Worm (Caenorhabditis elegans): ENCODE results near the gene immt-2.

The immt-2 gene

DNA sequence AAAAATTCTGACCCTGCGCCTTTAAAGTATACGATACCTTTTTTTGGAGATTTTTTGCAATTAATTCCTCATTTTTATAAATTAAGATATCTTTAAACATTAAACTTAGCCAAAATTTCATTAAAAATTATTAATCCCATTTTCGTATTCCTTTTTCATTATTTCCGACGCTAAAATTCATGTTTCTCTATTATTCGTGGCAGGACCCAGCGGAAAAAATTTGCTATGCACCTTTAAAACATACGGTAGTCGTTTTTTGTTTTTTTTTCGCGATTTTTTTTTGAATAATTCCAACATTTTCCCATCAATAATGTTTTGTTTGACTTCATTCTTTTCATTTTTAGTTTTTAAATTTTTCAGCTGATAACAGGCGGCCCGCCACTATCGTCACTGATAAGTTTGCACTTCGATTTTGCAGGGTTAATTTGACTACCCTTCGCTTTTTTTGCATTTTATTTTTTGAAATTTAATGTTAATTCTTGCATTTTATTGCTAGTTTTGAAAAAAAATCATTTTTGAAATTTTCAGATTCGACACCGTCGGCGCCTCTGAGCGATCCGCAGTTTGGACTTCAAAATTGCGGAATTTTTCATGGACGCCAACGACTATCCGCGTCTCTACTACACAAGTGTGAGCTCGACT is 41.9 kb upstream of the immt-2 start, which contains the start of gene dkf-2:
Gene dkf-2, plus strand, starts transcription at position 592 of the 642 bp plus-strand sequence.
- TF ChIP-seq dox-1 (GFP tag; IDR thresholded peaks at IDR 0.05) (0 out of 2 replicates have a peak, but pooled peaks have one; percentile 16), ets-4 (GFP tag; optimal IDR thresholded peaks at IDR 0.05) (no peak), ztf-28 (GFP tag; IDR thresholded peaks at IDR 0.05) (no peak), F33H1.4 (GFP tag; IDR thresholded peaks at IDR 0.05) (peak; percentile 90), pbrm-1 (GFP tag; IDR thresholded peaks at IDR 0.05) (no peak), B0019.2 (GFP tag; conservative IDR thresholded peaks at IDR 0.05) (no peak), F10E7.11 (tag; optimal IDR thresholded peaks at IDR 0.05) (no peak), T07F8.4 (tag; optimal IDR thresholded peaks at IDR 0.05) (no peak), ekl-4 (GFP tag; IDR thresholded peaks at IDR 0.05) (0 out of 2 replicates have a peak, but pooled peaks have one; percentile 41), F52B5.7 (tag; optimal IDR thresholded peaks at IDR 0.05) (no peak), ceh-79 (tag; optimal IDR thresholded peaks at IDR 0.05) (no peak), nhr-80 (tag; optimal IDR thresholded peaks at IDR 0.05) (no peak), F57C9.4 (tag; optimal IDR thresholded peaks at IDR 0.05) (no peak), rcor-1 (GFP tag; IDR thresholded peaks at IDR 0.05) (no peak), snpc-3.4 (tag; optimal IDR thresholded peaks at IDR 0.05) (peak; percentile 19), ztf-25 (GFP tag; IDR thresholded peaks at IDR 0.05) (no peak), hmg-1.2 (GFP tag; IDR thresholded peaks at IDR 0.05) (no peak), attf-6 (GFP tag; IDR thresholded peaks at IDR 0.05) (peak; percentile 78), B0035.1 (tag; optimal IDR thresholded peaks at IDR 0.05) (no peak), snpc-1.1 (tag; optimal IDR thresholded peaks at IDR 0.05; ENCODE audit: insufficient read depth) (peak; percentile 12), Y67H2A.10 (GFP tag; conservative IDR thresholded peaks at IDR 0.05) (no peak), somi-1 (GFP tag; optimal IDR thresholded peaks at IDR 0.05) (no peak), zim-3 (tag; optimal IDR thresholded peaks at IDR 0.05) (no peak), B0336.3 (GFP tag; IDR thresholded peaks at IDR 0.05) (no peak), rpc-1 (optimal IDR thresholded peaks at IDR 0.05) (no peak), rpc-1 (tag; optimal IDR thresholded peaks at IDR 0.05) (no peak), C17E4.6 (GFP tag; IDR thresholded peaks at IDR 0.05) (no peak), efl-1 (GFP tag; optimal IDR thresholded peaks at IDR 0.05) (no peak), lsy-27 (tag; optimal IDR thresholded peaks at IDR 0.05; ENCODE audit: borderline replicate concordance, insufficient read depth) (no peak), Y53G8AR.9 (GFP tag; conservative IDR thresholded peaks at IDR 0.05) (no peak), mcd-1 (GFP tag; IDR thresholded peaks at IDR 0.05) (0 out of 2 replicates have a peak, but pooled peaks have one; percentile 20), ceh-91 (GFP tag; IDR thresholded peaks at IDR 0.05) (peak; percentile 12; the same call in 1 of the 2 replicates), nhr-179 (tag; optimal IDR thresholded peaks at IDR 0.05) (no peak), ceh-100 (GFP tag; IDR thresholded peaks at IDR 0.05) (peak; percentile 48), xnd-1 (tag; optimal IDR thresholded peaks at IDR 0.05) (peak; percentile 97), chd-7 (tag; optimal IDR thresholded peaks at IDR 0.05) (no peak), hlh-12 (tag; optimal IDR thresholded peaks at IDR 0.05) (no peak), snpc-4 (GFP tag; optimal IDR thresholded peaks at IDR 0.05) (no peak), snpc-4 (tag; optimal IDR thresholded peaks at IDR 0.05) (peak in 2 of 4 experiments; percentile 17 to 19), ZK185.1 (tag; optimal IDR thresholded peaks at IDR 0.05; ENCODE audit: poor library complexity, severe bottlenecking) (no peak), aptf-2 (GFP tag; conservative IDR thresholded peaks at IDR 0.05) (no peak), lin-35 (GFP tag; optimal IDR thresholded peaks at IDR 0.05) (no peak), C06A6.2 (GFP tag; conservative IDR thresholded peaks at IDR 0.05) (no peak), athp-1 (tag; optimal IDR thresholded peaks at IDR 0.05) (no peak), lin-26 (GFP tag; IDR thresholded peaks at IDR 0.05) (no peak), F55B11.4 (tag; optimal IDR thresholded peaks at IDR 0.05; ENCODE audit: borderline replicate concordance, insufficient read depth) (no peak), ztf-18 (tag; optimal IDR thresholded peaks at IDR 0.05) (no peak), unc-62 (GFP tag; optimal IDR thresholded peaks at IDR 0.05) (no peak)
